Worm (Caenorhabditis elegans) whole organism, midembryonic: ENCODE measurements around the gene C49C8.1.

Experiments
- med-1 ChIP-seq: sonication (generic microtip); optimal IDR thresholded peaks from 2 replicates; lab custom pipeline; 2017; ENCODE audit warnings: missing genetic modification characterization, mild to moderate bottlenecking, missing compliant biosample characterization, antibody characterized with exemption, missing genetic modification reagents; ENCODE audit not compliant: insufficient read depth
- ref-1 ChIP-seq: fragments of 200-800 bp; sonication (Bioruptor generic); conservative IDR thresholded peaks from 2 replicates; pipeline ENCODE4 v1.3.6; 2022; ENCODE audit warnings: missing genetic modification reagents, missing genetic modification characterization, missing compliant biosample characterization
- ztf-23 ChIP-seq: fragments of 200-800 bp; sonication (Bioruptor generic); IDR thresholded peaks from 2 replicates; pipeline ENCODE4 v1.3.6; 2022; ENCODE audit warnings: missing genetic modification reagents, missing genetic modification characterization, missing compliant biosample characterization

DNA sequence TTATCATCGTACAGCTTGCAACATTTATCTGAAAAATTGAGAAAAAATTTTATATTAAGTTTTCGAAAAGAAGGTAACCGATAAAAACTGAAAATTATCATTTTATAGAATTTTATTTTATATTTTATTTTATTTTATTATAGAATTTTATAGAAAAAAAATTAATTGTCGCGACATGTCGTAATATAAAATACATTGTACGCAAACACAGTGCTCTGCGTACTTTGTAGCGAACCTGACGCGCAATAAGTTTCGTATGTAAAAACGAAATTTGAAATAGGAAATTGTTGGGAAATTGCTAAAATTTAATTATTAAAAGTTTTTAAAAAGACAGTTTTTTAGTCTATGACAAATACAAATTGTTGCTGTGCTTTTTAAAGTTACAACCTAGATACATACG is 37.1 kb downstream of the C49C8.1 start, which contains the start of the genes hst-1 and ints-6:
- no peak for TF ChIP-seq ref-1
- TF ChIP-seq ztf-23 (GFP tag; lab: Robert Waterston, UW): no peak
- TF ChIP-seq med-1 (GFP tag; lab: Kevin White, UChicago): no peak
